Worm (Caenorhabditis elegans) whole organism, midembryonic: Measurements from ENCODE around the gene nlp-66.

Experiments
- T22C8.4 ChIP-seq: fragments of 200-800 bp; sonication (Bioruptor generic); IDR thresholded peaks from 2 replicates; pipeline ENCODE4 v1.3.6; 2022; ENCODE audit warnings: missing genetic modification characterization, missing compliant biosample characterization
- cog-1 ChIP-seq: sonication (generic microtip); optimal IDR thresholded peaks from 2 replicates; lab custom pipeline; 2016; ENCODE audit warnings: missing genetic modification characterization, missing compliant biosample characterization
- flt-1 ChIP-seq: fragments of 200-800 bp; sonication (Bioruptor generic); IDR thresholded peaks from 2 replicates; pipeline ENCODE4 v1.3.6; 2022; ENCODE audit warnings: missing genetic modification characterization, missing compliant biosample characterization
- klf-2 ChIP-seq: fragments of 200-800 bp; sonication (Bioruptor generic); conservative IDR thresholded peaks from 2 replicates; pipeline ENCODE4 v1.3.6; 2022; ENCODE audit warnings: missing genetic modification reagents, missing genetic modification characterization, missing compliant biosample characterization
- med-1 ChIP-seq: sonication (generic microtip); optimal IDR thresholded peaks from 2 replicates; lab custom pipeline; 2017; ENCODE audit warnings: missing genetic modification characterization, mild to moderate bottlenecking, missing compliant biosample characterization, antibody characterized with exemption, missing genetic modification reagents; ENCODE audit not compliant: insufficient read depth
- ref-1 ChIP-seq: fragments of 200-800 bp; sonication (Bioruptor generic); conservative IDR thresholded peaks from 2 replicates; pipeline ENCODE4 v1.3.6; 2022; ENCODE audit warnings: missing genetic modification reagents, missing genetic modification characterization, missing compliant biosample characterization
- tab-1 ChIP-seq: fragments of 200-800 bp; sonication (Bioruptor generic); IDR thresholded peaks from 2 replicates; pipeline ENCODE4 v1.3.6; 2022; ENCODE audit warnings: missing genetic modification characterization, missing compliant biosample characterization
- ztf-23 ChIP-seq: fragments of 200-800 bp; sonication (Bioruptor generic); IDR thresholded peaks from 2 replicates; pipeline ENCODE4 v1.3.6; 2022; ENCODE audit warnings: missing genetic modification reagents, missing genetic modification characterization, missing compliant biosample characterization
- ztf-29 ChIP-seq: fragments of 200-800 bp; sonication (Bioruptor generic); IDR thresholded peaks from 2 replicates; pipeline ENCODE4 v1.3.6; 2022; ENCODE audit warnings: missing genetic modification reagents, missing genetic modification characterization, missing compliant biosample characterization

Gene nlp-66

ce11 chrX:11116723-11117122, at the start of gene nlp-66:
nlp-66 (minus strand) TSS chrX:11116823.
- TF ChIP-seq ztf-29 (no peak), T22C8.4 (GFP tag; lab: Robert Waterston, UW) (no peak), tab-1 (GFP tag; lab: Robert Waterston, UW) (no peak), flt-1 (no peak), ztf-23 (no peak), med-1 (GFP tag; lab: Kevin White, UChicago) (no peak), cog-1 (tag; lab: Kevin White, UChicago) (no peak), klf-2 (GFP tag; lab: Robert Waterston, UW) (no peak), ref-1 (GFP tag; lab: Robert Waterston, UW) (no peak)

- TF ChIP-seq T22C8.4 (GFP tag; lab: Robert Waterston, UW) (no peak), ztf-23 (no peak), cog-1 (tag; lab: Kevin White, UChicago) (no peak), ref-1 (GFP tag; lab: Robert Waterston, UW) (no peak), med-1 (GFP tag; lab: Kevin White, UChicago) (no peak), klf-2 (GFP tag; lab: Robert Waterston, UW) (no peak), tab-1 (GFP tag; lab: Robert Waterston, UW) (no peak), flt-1 (no peak), ztf-29 (no peak)
These were observed 46.4 kb upstream of the nlp-66 start for ce11 chrX:11162778-11163584.

- no peak for TF ChIP-seq ztf-29
- no peak for TF ChIP-seq klf-2 (GFP tag; lab: Robert Waterston, UW)
- TF ChIP-seq tab-1 (GFP tag; lab: Robert Waterston, UW), result no peak
- no peak for TF ChIP-seq flt-1
- no peak for TF ChIP-seq T22C8.4 (GFP tag; lab: Robert Waterston, UW)
- no peak for TF ChIP-seq ztf-23
- no peak for TF ChIP-seq med-1 (GFP tag; lab: Kevin White, UChicago)
- no peak for TF ChIP-seq cog-1 (tag; lab: Kevin White, UChicago)
- TF ChIP-seq ref-1 (GFP tag; lab: Robert Waterston, UW), result no peak
These were observed 43.9 kb upstream of the nlp-66 start, which contains the start of gene C05C9.1 for ce11 chrX:11160537-11160936. C05C9.1 (plus strand) TSS chrX:11160837.

ce11 chrX:11152720-11153119, 36.1 kb upstream of the nlp-66 start, which contains the start of the genes C05C9.3 and C05C9.2:
C05C9.3 (minus strand) TSS chrX:11152820.
C05C9.2 (plus strand) TSS chrX:11153065.
- no peak for TF ChIP-seq ztf-29
- no peak for TF ChIP-seq med-1 (GFP tag; lab: Kevin White, UChicago)
- TF ChIP-seq klf-2 (GFP tag; lab: Robert Waterston, UW), result no peak
- TF ChIP-seq ztf-23, result no peak

ce11 chrX:11151494-11151893, 34.9 kb upstream of the nlp-66 start:
- no peak for TF ChIP-seq T22C8.4 (GFP tag; lab: Robert Waterston, UW)
- TF ChIP-seq flt-1, result no peak
- TF ChIP-seq med-1 (GFP tag; lab: Kevin White, UChicago), result no peak
- no peak for TF ChIP-seq ref-1 (GFP tag; lab: Robert Waterston, UW)
- TF ChIP-seq ztf-29, result no peak
- no peak for TF ChIP-seq ztf-23
- TF ChIP-seq klf-2 (GFP tag; lab: Robert Waterston, UW), result no peak
- TF ChIP-seq tab-1 (GFP tag; lab: Robert Waterston, UW), result no peak
- TF ChIP-seq cog-1 (tag; lab: Kevin White, UChicago), result no peak

ce11 chrX:11137632-11138031, 21.0 kb upstream of the nlp-66 start:
- TF ChIP-seq ztf-29 (no peak), klf-2 (GFP tag; lab: Robert Waterston, UW) (no peak), med-1 (GFP tag; lab: Kevin White, UChicago) (no peak), tab-1 (GFP tag; lab: Robert Waterston, UW) (no peak), T22C8.4 (GFP tag; lab: Robert Waterston, UW) (no peak), cog-1 (tag; lab: Kevin White, UChicago) (no peak), flt-1 (no peak), ref-1 (GFP tag; lab: Robert Waterston, UW) (no peak), ztf-23 (no peak)

- TF ChIP-seq cog-1 (tag; lab: Kevin White, UChicago), result no peak
- no peak for TF ChIP-seq ztf-29
- no peak for TF ChIP-seq tab-1 (GFP tag; lab: Robert Waterston, UW)
- TF ChIP-seq T22C8.4 (GFP tag; lab: Robert Waterston, UW), result no peak
- TF ChIP-seq flt-1, result no peak
- TF ChIP-seq klf-2 (GFP tag; lab: Robert Waterston, UW), result no peak
- TF ChIP-seq ztf-23, result no peak
- TF ChIP-seq ref-1 (GFP tag; lab: Robert Waterston, UW), result no peak
- no peak for TF ChIP-seq med-1 (GFP tag; lab: Kevin White, UChicago)
These were observed 20.4 kb upstream of the nlp-66 start for ce11 chrX:11136988-11137387.

- TF ChIP-seq flt-1 (no peak), ref-1 (GFP tag; lab: Robert Waterston, UW) (no peak), med-1 (GFP tag; lab: Kevin White, UChicago) (no peak), cog-1 (tag; lab: Kevin White, UChicago) (no peak), T22C8.4 (GFP tag; lab: Robert Waterston, UW) (no peak), klf-2 (GFP tag; lab: Robert Waterston, UW) (no peak), tab-1 (GFP tag; lab: Robert Waterston, UW) (no peak), ztf-23 (no peak), ztf-29 (no peak)
These were observed 18.2 kb upstream of the nlp-66 start for ce11 chrX:11134750-11135394.

- TF ChIP-seq med-1 (GFP tag; lab: Kevin White, UChicago) (no peak), tab-1 (GFP tag; lab: Robert Waterston, UW) (no peak), cog-1 (tag; lab: Kevin White, UChicago) (no peak), ztf-29 (no peak), ztf-23 (no peak), klf-2 (GFP tag; lab: Robert Waterston, UW) (no peak), flt-1 (no peak), ref-1 (GFP tag; lab: Robert Waterston, UW) (no peak), T22C8.4 (GFP tag; lab: Robert Waterston, UW) (no peak)
These were observed 15.6 kb upstream of the nlp-66 start for ce11 chrX:11132260-11132659.
